Worm (Caenorhabditis elegans): ENCODE results near the gene K02C4.3.
A peak's percentile ranks its signal among the peaks of the same experiment; 100 is the strongest.

K02C4.3 gene

DNA sequence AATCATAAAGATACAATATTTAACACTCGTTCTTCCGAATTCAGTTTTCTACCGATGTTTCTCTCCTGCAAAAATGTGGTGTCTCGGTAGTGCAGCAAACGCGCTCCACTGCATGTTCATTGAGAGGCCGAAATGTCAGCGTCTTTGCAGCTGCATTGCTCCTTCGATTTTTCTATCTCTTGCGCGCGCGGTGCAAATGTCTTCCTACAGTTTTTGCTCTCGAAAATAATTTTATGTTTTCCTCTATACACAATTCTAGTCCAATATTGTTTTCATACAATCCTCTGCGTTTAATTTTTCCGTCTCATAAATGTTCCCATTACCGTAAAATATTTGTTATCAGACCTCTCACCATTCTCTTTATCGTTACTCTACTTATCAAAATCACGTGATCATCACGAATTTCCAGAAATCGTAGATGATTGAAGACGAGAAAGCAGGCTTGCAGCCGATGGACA is 24.3 kb downstream of the K02C4.3 start, which contains the start of gene ufd-2 (continued):
- TF ChIP-seq lsy-2 (tag; optimal IDR thresholded peaks at IDR 0.05) = peak; percentile 67 to 89
- no peak for TF ChIP-seq aly-2 (tag; optimal IDR thresholded peaks at IDR 0.05)
- no peak for TF ChIP-seq pag-3 (tag; optimal IDR thresholded peaks at IDR 0.05; ENCODE audit: borderline replicate concordance, insufficient read depth)
- peak; percentile 55 for TF ChIP-seq blmp-1 (tag; optimal IDR thresholded peaks at IDR 0.05)
- peak; percentile 23 for TF ChIP-seq tlp-1 (tag; optimal IDR thresholded peaks at IDR 0.05)
- peak; percentile 4 for TF ChIP-seq nhr-237 (tag; optimal IDR thresholded peaks at IDR 0.05)
- no peak for TF ChIP-seq lin-39 (tag; optimal IDR thresholded peaks at IDR 0.05)
- TF ChIP-seq snu-23 (GFP tag; optimal IDR thresholded peaks at IDR 0.05) = peak; percentile 65
- peak; percentile 85 for TF ChIP-seq C16A3.4 (tag; optimal IDR thresholded peaks at IDR 0.05)
- TF ChIP-seq unc-130 (tag; optimal IDR thresholded peaks at IDR 0.05) = peak; percentile 16
- peak; percentile 77 for TF ChIP-seq vab-15 (tag; optimal IDR thresholded peaks at IDR 0.05)
- peak; percentile 89 for TF ChIP-seq skn-1 (tag; optimal IDR thresholded peaks at IDR 0.05)
- TF ChIP-seq ceh-88 (GFP tag; IDR thresholded peaks at IDR 0.05) = no peak
- TF ChIP-seq nhr-84 (tag; optimal IDR thresholded peaks at IDR 0.05) = no peak
- no peak for TF ChIP-seq ceh-90 (tag; optimal IDR thresholded peaks at IDR 0.05)
- TF ChIP-seq dpl-1 (GFP tag; optimal IDR thresholded peaks at IDR 0.05) = peak; percentile 61 to 75 (median 66)
- no peak for TF ChIP-seq irx-1 (tag; optimal IDR thresholded peaks at IDR 0.05)
- peak; percentile 60 for TF ChIP-seq nhr-85 (tag)
- TF ChIP-seq ama-1 (optimal IDR thresholded peaks at IDR 0.05) = no peak
- TF ChIP-seq sox-4 (tag; optimal IDR thresholded peaks at IDR 0.05) = no peak
- peak; percentile 70 for TF ChIP-seq nhr-20 (tag; optimal IDR thresholded peaks at IDR 0.05)
- peak; percentile 46 for TF ChIP-seq unc-86 (tag; optimal IDR thresholded peaks at IDR 0.05)
- TF ChIP-seq zag-1 (tag; optimal IDR thresholded peaks at IDR 0.05) = peak; percentile 5
- TF ChIP-seq lin-14 (GFP tag; optimal IDR thresholded peaks at IDR 0.05) = peak; percentile 80
- TF ChIP-seq Y116A8C.19 (tag; optimal IDR thresholded peaks at IDR 0.05; ENCODE audit: borderline replicate concordance) = no peak
- TF ChIP-seq sptf-1 (tag; optimal IDR thresholded peaks at IDR 0.05) = no peak
- peak; percentile 45 to 76 (median 74) for TF ChIP-seq ceh-82 (tag; optimal IDR thresholded peaks at IDR 0.05)
- no peak for TF ChIP-seq grh-1 (GFP tag; IDR thresholded peaks at IDR 0.05)
- peak; percentile 50 for TF ChIP-seq jun-1 (tag; optimal IDR thresholded peaks at IDR 0.05)
- TF ChIP-seq nhr-11 (tag; optimal IDR thresholded peaks at IDR 0.05) = no peak
- peak; percentile 77 to 81 for TF ChIP-seq efl-1 (optimal IDR thresholded peaks at IDR 0.05)
- peak; percentile 70 to 96 for TF ChIP-seq efl-1 (GFP tag; optimal IDR thresholded peaks at IDR 0.05 in 1 of 2)
- peak; percentile 54 for TF ChIP-seq xbp-1 (tag; optimal IDR thresholded peaks at IDR 0.05)

ce11 chrII:8059532-8059931 is 27.1 kb downstream of the K02C4.3 start:
- TF ChIP-seq ceh-90 (tag; optimal IDR thresholded peaks at IDR 0.05) (no peak), fkh-8 (tag; optimal IDR thresholded peaks at IDR 0.05) (peak; percentile 47), nhr-11 (tag; optimal IDR thresholded peaks at IDR 0.05) (peak; percentile 66), egl-13 (tag; optimal IDR thresholded peaks at IDR 0.05) (peak; percentile 64), nhr-47 (tag; optimal IDR thresholded peaks at IDR 0.05) (peak; percentile 55), nhr-20 (tag; optimal IDR thresholded peaks at IDR 0.05) (no peak), nhr-85 (tag) (no peak), nhr-71 (tag; optimal IDR thresholded peaks at IDR 0.05) (peak; percentile 41), dsc-1 (tag; optimal IDR thresholded peaks at IDR 0.05) (peak; percentile 95), unc-30 (tag; optimal IDR thresholded peaks at IDR 0.05) (no peak), mdl-1 (tag; optimal IDR thresholded peaks at IDR 0.05) (no peak)

- TF ChIP-seq alr-1 (tag; optimal IDR thresholded peaks at IDR 0.05; ENCODE audit: borderline replicate concordance) (no peak), Y116A8C.19 (tag; optimal IDR thresholded peaks at IDR 0.05; ENCODE audit: borderline replicate concordance) (no peak), nhr-28 (tag; optimal IDR thresholded peaks at IDR 0.05) (no peak), dsc-1 (tag; optimal IDR thresholded peaks at IDR 0.05) (peak; percentile 20), F16B12.6 (tag; optimal IDR thresholded peaks at IDR 0.05) (no peak), nhr-77 (tag; optimal IDR thresholded peaks at IDR 0.05) (no peak)
These were observed 27.9 kb downstream of the K02C4.3 start, which contains the start of gene T05H10.8 for ce11 chrII:8058769-8059168. Gene T05H10.8, plus strand, starts transcription at chrII:8059069.
